Worm (Caenorhabditis elegans) whole organism, L2 larva: Measurements from ENCODE around the gene nlp-82.
A peak's percentile ranks its signal among the peaks of the same experiment; 100 is the strongest.

Experiments
- C34F6.9 ChIP-seq: fragments of 150-350 bp; optimal IDR thresholded peaks from 2 replicates; lab custom pipeline; 2014; ENCODE audit warnings: missing biosample characterization, missing genetic modification characterization
- F13H6.1 ChIP-seq: sonication (generic microtip); optimal IDR thresholded peaks from 2 replicates; lab custom pipeline; 2016; ENCODE audit warnings: missing genetic modification characterization, missing compliant biosample characterization
- R02D3.7 ChIP-seq: fragments of 150-350 bp; optimal IDR thresholded peaks from 2 replicates; lab custom pipeline; 2014; ENCODE audit warnings: missing biosample characterization, missing genetic modification characterization
- Y55F3AM.14 ChIP-seq: fragments of 200-800 bp; sonication (Bioruptor generic); optimal IDR thresholded peaks from 2 replicates; lab custom pipeline; 2018; ENCODE audit warnings: mild to moderate bottlenecking, missing genetic modification characterization, missing compliant biosample characterization
- ZK546.5 ChIP-seq: sonication (generic microtip); optimal IDR thresholded peaks from 2 replicates; lab custom pipeline; 2017; ENCODE audit warnings: missing biosample characterization, missing genetic modification characterization
- alr-1 ChIP-seq: fragments of 150-350 bp; optimal IDR thresholded peaks from 2 replicates; lab custom pipeline; 2014; ENCODE audit warnings: missing biosample characterization, missing genetic modification characterization
- aly-2 ChIP-seq: fragments of 150-350 bp; optimal IDR thresholded peaks from 2 replicates; lab custom pipeline; 2014; ENCODE audit warnings: missing biosample characterization, missing genetic modification characterization
- ama-1 ChIP-seq: fragments of 150-350 bp; optimal IDR thresholded peaks from 2 replicates; lab custom pipeline; 2018; ENCODE audit warnings: inconsistent platforms
- blmp-1 ChIP-seq: sonication (generic microtip); optimal IDR thresholded peaks from 2 replicates; lab custom pipeline; 2017; ENCODE audit warnings: missing genetic modification characterization, mild to moderate bottlenecking, missing compliant biosample characterization, antibody characterized with exemption, moderate library complexity; ENCODE audit not compliant: insufficient read depth
- ceh-16 ChIP-seq: fragments of 150-350 bp; optimal IDR thresholded peaks from 2 replicates; lab custom pipeline; 2014; ENCODE audit warnings: missing biosample characterization, missing genetic modification characterization
- ceh-82 ChIP-seq: fragments of 150-350 bp; optimal IDR thresholded peaks from 2 replicates; lab custom pipeline; 2014; ENCODE audit warnings: missing biosample characterization, missing genetic modification characterization
- crh-2 ChIP-seq: sonication (generic microtip); optimal IDR thresholded peaks from 2 replicates; lab custom pipeline; 2017; ENCODE audit warnings: missing biosample characterization, missing genetic modification characterization
- dmd-4 ChIP-seq: sonication (generic microtip); optimal IDR thresholded peaks from 2 replicates; lab custom pipeline; 2017; ENCODE audit warnings: missing biosample characterization, missing genetic modification characterization
- egl-27 ChIP-seq: sonication (generic microtip); optimal IDR thresholded peaks from 3 replicates; lab custom pipeline; 2017; ENCODE audit warnings: missing biosample characterization, missing genetic modification reagents, missing genetic modification characterization
- elt-1 ChIP-seq: fragments of 150-350 bp; optimal IDR thresholded peaks from 2 replicates; lab custom pipeline; 2014; ENCODE audit warnings: missing biosample characterization, missing genetic modification characterization
- elt-3 ChIP-seq: sonication (generic microtip); optimal IDR thresholded peaks from 2 replicates; lab custom pipeline; 2017; ENCODE audit warnings: missing biosample characterization, missing genetic modification characterization
- fos-1 ChIP-seq: fragments of 150-350 bp; optimal IDR thresholded peaks from 2 replicates; lab custom pipeline; 2014; ENCODE audit warnings: missing biosample characterization, missing genetic modification characterization
- gmeb-1 ChIP-seq: fragments of 150-350 bp; optimal IDR thresholded peaks from 2 replicates; lab custom pipeline; 2014; ENCODE audit warnings: missing biosample characterization, missing genetic modification characterization
- lin-11 ChIP-seq: fragments of 150-350 bp; sonication (generic microtip); optimal IDR thresholded peaks from 2 replicates; lab custom pipeline; 2014; ENCODE audit warnings: missing biosample characterization, missing genetic modification characterization, inconsistent platforms, mixed read lengths
- lin-13 ChIP-seq: fragments of 150-350 bp; optimal IDR thresholded peaks from 2 replicates; lab custom pipeline; 2014; ENCODE audit warnings: missing biosample characterization, missing genetic modification reagents, missing genetic modification characterization
- lin-39 ChIP-seq: fragments of 150-350 bp; optimal IDR thresholded peaks from 2 replicates; lab custom pipeline; 2014; ENCODE audit warnings: missing biosample characterization, missing genetic modification reagents, missing genetic modification characterization
- lsy-2 ChIP-seq, 2 experiments: fragments of 150-350 bp in 1 of 2; sonication (generic microtip) in 1 of 2; optimal IDR thresholded peaks; 2 replicates each; lab custom pipeline; 2014 to 2017; ENCODE audit warnings: missing biosample characterization in 2 of 2, missing genetic modification characterization in 2 of 2
- mab-5 ChIP-seq: fragments of 150-350 bp; optimal IDR thresholded peaks from 2 replicates; lab custom pipeline; 2014; ENCODE audit warnings: missing biosample characterization, missing genetic modification characterization
- mbf-1 ChIP-seq: sonication (generic microtip); optimal IDR thresholded peaks from 2 replicates; lab custom pipeline; 2017; ENCODE audit warnings: missing biosample characterization, missing genetic modification characterization
- mdl-1 ChIP-seq, 2 experiments: fragments of 150-350 bp in 1 of 2; sonication (generic microtip) in 1 of 2; optimal IDR thresholded peaks; 2 replicates each; lab custom pipeline; 2017; ENCODE audit warnings: missing biosample characterization in 2 of 2, missing genetic modification characterization in 2 of 2
- nhr-10 ChIP-seq: sonication (generic microtip); optimal IDR thresholded peaks from 2 replicates; lab custom pipeline; 2017; ENCODE audit warnings: missing biosample characterization, missing genetic modification characterization
- nhr-11 ChIP-seq: fragments of 150-350 bp; optimal IDR thresholded peaks from 2 replicates; lab custom pipeline; 2014; ENCODE audit warnings: missing biosample characterization, missing genetic modification characterization
- nhr-12 ChIP-seq: fragments of 150-350 bp; optimal IDR thresholded peaks from 2 replicates; lab custom pipeline; 2014; ENCODE audit warnings: missing biosample characterization, missing genetic modification characterization
- nhr-129 ChIP-seq: fragments of 150-350 bp; optimal IDR thresholded peaks from 2 replicates; lab custom pipeline; 2014; ENCODE audit warnings: missing biosample characterization, missing genetic modification characterization
- nhr-21 ChIP-seq: fragments of 150-350 bp; optimal IDR thresholded peaks from 2 replicates; lab custom pipeline; 2014; ENCODE audit warnings: missing biosample characterization, missing genetic modification characterization
- nhr-23 ChIP-seq: fragments of 150-350 bp; optimal IDR thresholded peaks from 2 replicates; lab custom pipeline; 2014; ENCODE audit warnings: missing biosample characterization, missing genetic modification reagents, missing genetic modification characterization
- nhr-237 ChIP-seq: fragments of 150-350 bp; optimal IDR thresholded peaks from 2 replicates; lab custom pipeline; 2014; ENCODE audit warnings: missing biosample characterization, missing genetic modification characterization
- nhr-25 ChIP-seq: fragments of 150-350 bp; sonication (generic microtip); optimal IDR thresholded peaks from 3 replicates; lab custom pipeline; 2014; ENCODE audit warnings: missing biosample characterization, missing genetic modification characterization
- nhr-6 ChIP-seq: fragments of 150-350 bp; optimal IDR thresholded peaks from 2 replicates; lab custom pipeline; 2014; ENCODE audit warnings: missing biosample characterization, missing genetic modification characterization
- nhr-77 ChIP-seq: fragments of 150-350 bp; optimal IDR thresholded peaks from 2 replicates; lab custom pipeline; 2014; ENCODE audit warnings: missing biosample characterization, missing genetic modification characterization
- peb-1 ChIP-seq: fragments of 150-350 bp; optimal IDR thresholded peaks from 2 replicates; lab custom pipeline; 2014; ENCODE audit warnings: missing biosample characterization, missing genetic modification characterization
- sem-4 ChIP-seq: fragments of 150-350 bp; optimal IDR thresholded peaks from 2 replicates; lab custom pipeline; 2014; ENCODE audit warnings: missing biosample characterization, missing genetic modification reagents, missing genetic modification characterization
- skn-1 ChIP-seq: sonication (generic microtip); optimal IDR thresholded peaks from 2 replicates; lab custom pipeline; 2017; ENCODE audit warnings: missing biosample characterization, missing genetic modification characterization
- sma-3 ChIP-seq: sonication (generic microtip); optimal IDR thresholded peaks from 2 replicates; lab custom pipeline; 2016; ENCODE audit warnings: missing genetic modification reagents, missing genetic modification characterization, missing compliant biosample characterization
- sma-9 ChIP-seq, 2 experiments: fragments of 150-350 bp in 1 of 2; sonication (generic microtip) in 1 of 2; optimal IDR thresholded peaks; 2 replicates each; lab custom pipeline; 2014 to 2016; ENCODE audit warnings: missing genetic modification characterization in 2 of 2, mild to moderate bottlenecking in 1 of 2, missing biosample characterization in 1 of 2, missing compliant biosample characterization in 1 of 2, missing genetic modification reagents in 1 of 2, moderate library complexity in 1 of 2
- snpc-4 ChIP-seq: fragments of 150-350 bp; optimal IDR thresholded peaks from 2 replicates; lab custom pipeline; 2014; ENCODE audit warnings: missing biosample characterization, missing genetic modification characterization
- unc-39 ChIP-seq: fragments of 150-350 bp; optimal IDR thresholded peaks from 2 replicates; lab custom pipeline; 2014; ENCODE audit warnings: missing biosample characterization, missing genetic modification characterization
- unc-55 ChIP-seq: fragments of 150-350 bp; sonication (generic microtip); optimal IDR thresholded peaks from 3 replicates; lab custom pipeline; 2014; ENCODE audit warnings: missing biosample characterization, missing genetic modification reagents, missing genetic modification characterization
- unc-62 ChIP-seq: fragments of 150-350 bp; optimal IDR thresholded peaks from 2 replicates; lab custom pipeline; 2014; ENCODE audit warnings: missing biosample characterization, missing genetic modification reagents, missing genetic modification characterization
- zag-1 ChIP-seq: fragments of 150-350 bp; optimal IDR thresholded peaks from 2 replicates; lab custom pipeline; 2014; ENCODE audit warnings: missing biosample characterization, missing genetic modification characterization
- ztf-1 ChIP-seq: fragments of 200-800 bp; sonication (Bioruptor generic); conservative IDR thresholded peaks from 2 replicates; pipeline ENCODE4 v1.3.6; 2022; ENCODE audit warnings: missing genetic modification characterization, missing compliant biosample characterization
- ztf-11 ChIP-seq: sonication (generic microtip); optimal IDR thresholded peaks from 2 replicates; lab custom pipeline; 2017; ENCODE audit warnings: missing biosample characterization, missing genetic modification characterization
- ztf-4 ChIP-seq: fragments of 150-350 bp; optimal IDR thresholded peaks from 2 replicates; lab custom pipeline; 2014; ENCODE audit warnings: missing biosample characterization, missing genetic modification characterization

The nlp-82 gene

ce11 chrII:9282065-9282464 is 28.0 kb upstream of the nlp-82 start:
- no peak for TF ChIP-seq Y55F3AM.14 (GFP tag; lab: Kevin White, UChicago)
- TF ChIP-seq C34F6.9 (tag; lab: Kevin White, UChicago) = no peak
- TF ChIP-seq elt-3 (tag; lab: Kevin White, UChicago) = no peak
- TF ChIP-seq ceh-16 = no peak
- no peak for TF ChIP-seq mbf-1 (tag; lab: Kevin White, UChicago)
- TF ChIP-seq lin-13 = no peak
- TF ChIP-seq alr-1 (tag; lab: Kevin White, UChicago) = no peak
- no peak for TF ChIP-seq nhr-23 (tag; lab: Kevin White, UChicago)
- TF ChIP-seq blmp-1 (tag; lab: Kevin White, UChicago) = no peak
- TF ChIP-seq sma-3 (GFP tag; lab: Kevin White, UChicago) = no peak
- TF ChIP-seq unc-55 (GFP tag; lab: Kevin White, UChicago) = no peak
- TF ChIP-seq nhr-12 = no peak
- no peak for TF ChIP-seq mab-5 (tag; lab: Kevin White, UChicago)
- no peak for TF ChIP-seq mdl-1 (tag; optimal IDR thresholded peaks at IDR 0.05; lab: Kevin White, UChicago)
- TF ChIP-seq dmd-4 (tag; lab: Kevin White, UChicago) = no peak
- no peak for TF ChIP-seq snpc-4 (tag; lab: Kevin White, UChicago)

ce11 chrII:9281595-9281994 is 27.5 kb upstream of the nlp-82 start:
- TF ChIP-seq alr-1 (tag; lab: Kevin White, UChicago) (no peak), unc-39 (no peak), lin-39 (tag; lab: Kevin White, UChicago) (no peak), ztf-11 (tag; lab: Kevin White, UChicago) (no peak), egl-27 (peak; percentile 33), nhr-23 (tag; lab: Kevin White, UChicago) (no peak), mab-5 (tag; lab: Kevin White, UChicago) (no peak), C34F6.9 (tag; lab: Kevin White, UChicago) (peak; percentile 78), nhr-12 (no peak), nhr-10 (no peak), peb-1 (tag; lab: Kevin White, UChicago) (no peak), nhr-25 (tag; lab: Kevin White, UChicago) (no peak), R02D3.7 (tag; lab: Kevin White, UChicago) (no peak), nhr-21 (tag; lab: Kevin White, UChicago) (no peak), elt-1 (tag; lab: Kevin White, UChicago) (no peak), unc-62 (no peak), crh-2 (tag; lab: Kevin White, UChicago) (no peak), ZK546.5 (tag; lab: Kevin White, UChicago) (no peak), unc-55 (GFP tag; lab: Kevin White, UChicago) (peak; percentile 86), mbf-1 (tag; lab: Kevin White, UChicago) (no peak), ztf-1 (GFP tag; lab: Robert Waterston, UW) (no peak), elt-3 (tag; lab: Kevin White, UChicago) (no peak), ceh-82 (tag; lab: Kevin White, UChicago) (no peak), nhr-11 (tag; lab: Kevin White, UChicago) (no peak), nhr-6 (tag; lab: Kevin White, UChicago) (no peak), F13H6.1 (tag; lab: Kevin White, UChicago) (no peak), nhr-129 (peak; percentile 76), nhr-77 (tag; lab: Kevin White, UChicago) (no peak), sem-4 (tag; lab: Kevin White, UChicago) (no peak), sma-3 (GFP tag; lab: Kevin White, UChicago) (no peak), blmp-1 (tag; lab: Kevin White, UChicago) (no peak), skn-1 (tag; lab: Kevin White, UChicago) (no peak), dmd-4 (tag; lab: Kevin White, UChicago) (no peak), ceh-16 (no peak), lsy-2 (tag; optimal IDR thresholded peaks at IDR 0.05; lab: Kevin White, UChicago) (peak in 1 of 2 experiments; percentile 72), aly-2 (tag; lab: Kevin White, UChicago) (no peak), lin-13 (no peak), Y55F3AM.14 (GFP tag; lab: Kevin White, UChicago) (no peak), lin-11 (tag; lab: Kevin White, UChicago) (no peak), ztf-4 (tag; lab: Kevin White, UChicago) (no peak), sma-9 (GFP tag; optimal IDR thresholded peaks at IDR 0.05; lab: Kevin White, UChicago) (peak; percentile 39), sma-9 (tag; optimal IDR thresholded peaks at IDR 0.05; lab: Kevin White, UChicago) (no peak), gmeb-1 (tag; lab: Kevin White, UChicago) (no peak), nhr-237 (tag; lab: Kevin White, UChicago) (no peak), ama-1 (lab: Kevin White, UChicago) (no peak), mdl-1 (tag; optimal IDR thresholded peaks at IDR 0.05; lab: Kevin White, UChicago) (no peak), snpc-4 (tag; lab: Kevin White, UChicago) (no peak), zag-1 (tag; lab: Kevin White, UChicago) (peak; percentile 54), fos-1 (tag; lab: Kevin White, UChicago) (peak; percentile 42)
